ENCODE assay signal across 2 fruit fly cellular contexts in the genomic region with DNA sequence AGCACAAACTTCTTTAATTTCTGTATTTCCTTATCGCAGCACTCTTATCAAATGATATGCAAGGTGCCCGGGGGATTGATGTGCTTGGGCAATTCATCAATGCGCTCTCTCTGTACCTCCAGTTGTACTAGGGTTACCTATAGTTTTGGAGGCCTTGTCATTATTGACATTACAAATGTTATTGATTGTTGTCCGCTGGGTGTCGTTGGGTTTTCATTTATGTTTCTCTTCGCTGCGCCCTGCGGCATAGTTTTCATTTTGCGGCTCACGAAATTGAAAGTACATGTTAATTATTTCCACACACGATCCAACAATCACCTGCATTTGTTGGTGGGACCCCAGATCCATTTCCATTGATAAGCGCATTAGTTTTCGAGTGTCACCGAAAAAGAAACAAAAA.
A peak's percentile ranks its signal among the peaks of the same experiment; 100 is the strongest.
TF ChIP-seq lines count a peak whose summit lies in the region.

No protein-coding gene starts in this region.

- no peak for TF ChIP-seq CTCF in whole organism, embryonic (GFP tag; optimal IDR thresholded peaks at IDR 0.05; lab: Kevin White, UChicago)

TF ChIP-seq in whole organism, embryonic, 481 proteins besides CTCF, POLR2A, EP300 and RAD21 (continues in another document):
- TF ChIP-seq Oli (tag; optimal IDR thresholded peaks at IDR 0.05; lab: Kevin White, UChicago) (no peak), CG33557 (GFP tag; optimal IDR thresholded peaks at IDR 0.05; lab: Kevin White, UChicago) (peak; percentile 53), CG2202 (tag; optimal IDR thresholded peaks at IDR 0.05; lab: Kevin White, UChicago) (peak; percentile 25), Nf-YC (tag; optimal IDR thresholded peaks at IDR 0.05; lab: Kevin White, UChicago) (no peak), Mes4 (GFP tag; optimal IDR thresholded peaks at IDR 0.05; lab: Kevin White, UChicago) (no peak), CG8089 (GFP tag; optimal IDR thresholded peaks at IDR 0.05; lab: Kevin White, UChicago) (no peak), Blimp-1 (GFP tag; optimal IDR thresholded peaks at IDR 0.05; lab: Kevin White, UChicago) (peak; percentile 72), CG8924 (tag; optimal IDR thresholded peaks at IDR 0.05; lab: Kevin White, UChicago) (no peak), CG7786 (GFP tag; optimal IDR thresholded peaks at IDR 0.05; lab: Kevin White, UChicago) (no peak), usp (GFP tag; optimal IDR thresholded peaks at IDR 0.05; lab: Kevin White, UChicago) (no peak), Pdp1 (GFP tag; optimal IDR thresholded peaks at IDR 0.05; lab: Kevin White, UChicago) (peak in 1 of 2 experiments; percentile 34), trh (GFP tag; optimal IDR thresholded peaks at IDR 0.05; lab: Kevin White, UChicago) (no peak), dmrt11E (tag; optimal IDR thresholded peaks at IDR 0.05; lab: Kevin White, UChicago) (peak; percentile 6), CG14710 (tag; optimal IDR thresholded peaks at IDR 0.05; lab: Kevin White, UChicago) (peak; percentile 11), CG33213 (GFP tag; optimal IDR thresholded peaks at IDR 0.05; lab: Kevin White, UChicago) (no peak), Bteb2 (GFP tag; optimal IDR thresholded peaks at IDR 0.05; lab: Kevin White, UChicago) (no peak), CG7745 (tag; optimal IDR thresholded peaks at IDR 0.05; lab: Kevin White, UChicago) (peak; percentile 19), Gsc (GFP tag; IDR thresholded peaks at IDR 0.05; lab: Robert Waterston, UW) (no peak), ara (GFP tag; IDR thresholded peaks at IDR 0.05; lab: Robert Waterston, UW) (peak; percentile 32; the same call in 1 of the 2 replicates), ATbp (GFP tag; optimal IDR thresholded peaks at IDR 0.05; lab: Kevin White, UChicago) (no peak), CG17359 (tag; optimal IDR thresholded peaks at IDR 0.05; lab: Kevin White, UChicago) (peak; percentile 15), CG30431 (GFP tag; optimal IDR thresholded peaks at IDR 0.05; lab: Kevin White, UChicago) (no peak), unpg (GFP tag; optimal IDR thresholded peaks at IDR 0.05; lab: Kevin White, UChicago) (peak; percentile 5), Rfx (GFP tag; IDR thresholded peaks at IDR 0.05; lab: Robert Waterston, UW) (no peak), CG11247 (GFP tag; IDR thresholded peaks at IDR 0.05; lab: Robert Waterston, UW) (no peak), chif (GFP tag; optimal IDR thresholded peaks at IDR 0.05; lab: Kevin White, UChicago) (no peak), CG1024 (GFP tag; IDR thresholded peaks at IDR 0.05; lab: Robert Waterston, UW) (no peak), CG18599 (GFP tag; optimal IDR thresholded peaks at IDR 0.05; lab: Kevin White, UChicago) (no peak), tx (GFP tag; optimal IDR thresholded peaks at IDR 0.05; lab: Kevin White, UChicago) (no peak), CG10431 (GFP tag; optimal IDR thresholded peaks at IDR 0.05; lab: Kevin White, UChicago) (peak; percentile 54), CG8281 (tag; optimal IDR thresholded peaks at IDR 0.05; lab: Kevin White, UChicago) (peak; percentile 68), Dref (GFP tag; IDR thresholded peaks at IDR 0.05; lab: Robert Waterston, UW) (no peak), Dp (GFP tag; optimal IDR thresholded peaks at IDR 0.05; lab: Kevin White, UChicago) (no peak), CG1529 (GFP tag; optimal IDR thresholded peaks at IDR 0.05; lab: Kevin White, UChicago) (no peak), Dll (GFP tag; IDR thresholded peaks at IDR 0.05; lab: Robert Waterston, UW; ENCODE audit: partially characterized antibody) (no peak), Med (GFP tag; lab: Kevin White, UChicago) (peak; percentile 69), CG1647 (GFP tag; optimal IDR thresholded peaks at IDR 0.05; lab: Kevin White, UChicago) (no peak), Sox102F (GFP tag; optimal IDR thresholded peaks at IDR 0.05; lab: Kevin White, UChicago) (no peak), CG7271 (tag; optimal IDR thresholded peaks at IDR 0.05; lab: Kevin White, UChicago) (no peak), bsh (GFP tag; optimal IDR thresholded peaks at IDR 0.05; lab: Kevin White, UChicago) (peak in 1 of 2 experiments; percentile 23), CG12219 (GFP tag; optimal IDR thresholded peaks at IDR 0.05; lab: Kevin White, UChicago) (peak; percentile 33), ato (GFP tag; IDR thresholded peaks at IDR 0.05; lab: Robert Waterston, UW; ENCODE audit: partially characterized antibody) (no peak), NFAT (GFP tag; IDR thresholded peaks at IDR 0.05; lab: Robert Waterston, UW) (no peak), psq (GFP tag; optimal IDR thresholded peaks at IDR 0.05; lab: Kevin White, UChicago) (no peak), vvl (GFP tag; IDR thresholded peaks at IDR 0.05; lab: Robert Waterston, UW) (peak; percentile 41)

TF ChIP-seq in whole organism, prepupa, 60 proteins besides CTCF, POLR2A, EP300 and RAD21:
- TF ChIP-seq fkh (GFP tag; optimal IDR thresholded peaks at IDR 0.05; lab: Kevin White, UChicago) (peak; percentile 70), CG9139 (GFP tag; optimal IDR thresholded peaks at IDR 0.05; lab: Kevin White, UChicago) (no peak)

Comparison
In these comparisons a context has a peak if more than half of its experiments do, and no peak if none do; other contexts are left out.
1. Of the 7 proteins assayed by ChIP-seq in both whole organism, embryonic and whole organism, prepupa: peak only in whole organism, embryonic: Blimp-1; only in whole organism, prepupa: none; in both: none; in neither: 6.